Worm (Caenorhabditis elegans) whole organism, late embryonic: ENCODE measurements around the gene pqn-42.

Experiments
- C08G9.2 ChIP-seq: sonication (generic microtip); optimal IDR thresholded peaks from 2 replicates; lab custom pipeline; 2016; ENCODE audit warnings: mild to moderate bottlenecking, missing genetic modification characterization, moderate library complexity, missing compliant biosample characterization
- ama-1 ChIP-seq: fragments of 150-350 bp; optimal IDR thresholded peaks from 2 replicates; lab custom pipeline; 2014
- ceh-34 ChIP-seq: sonication (generic microtip); optimal IDR thresholded peaks from 2 replicates; lab custom pipeline; 2016; ENCODE audit warnings: mild to moderate bottlenecking, missing genetic modification characterization, missing compliant biosample characterization
- ceh-48 ChIP-seq: sonication (generic microtip); optimal IDR thresholded peaks from 2 replicates; lab custom pipeline; 2016; ENCODE audit warnings: missing genetic modification characterization, inconsistent platforms, missing compliant biosample characterization
- dmd-4 ChIP-seq: sonication (generic microtip); optimal IDR thresholded peaks from 2 replicates; lab custom pipeline; 2016; ENCODE audit warnings: borderline replicate concordance, missing genetic modification characterization, missing compliant biosample characterization
- nfya-1 ChIP-seq: sonication (generic microtip); optimal IDR thresholded peaks from 2 replicates; lab custom pipeline; 2017; ENCODE audit warnings: missing genetic modification characterization, mild to moderate bottlenecking, missing compliant biosample characterization, antibody characterized with exemption, moderate library complexity
- nhr-11 ChIP-seq: fragments of 150-350 bp; optimal IDR thresholded peaks from 2 replicates; lab custom pipeline; 2014; ENCODE audit warnings: missing biosample characterization, missing genetic modification characterization
- pha-4 ChIP-seq: fragments of 150-350 bp; optimal IDR thresholded peaks from 2 replicates; lab custom pipeline; 2018; ENCODE audit warnings: missing biosample characterization, missing genetic modification reagents, missing genetic modification characterization
- pqm-1 ChIP-seq: sonication (generic microtip); optimal IDR thresholded peaks from 2 replicates; lab custom pipeline; 2016; ENCODE audit warnings: missing genetic modification characterization, missing compliant biosample characterization
- unc-55 ChIP-seq: sonication (generic microtip); optimal IDR thresholded peaks from 2 replicates; lab custom pipeline; 2017; ENCODE audit warnings: missing biosample characterization, missing genetic modification reagents, missing genetic modification characterization
- unc-86 ChIP-seq: sonication (generic microtip); optimal IDR thresholded peaks from 2 replicates; lab custom pipeline; 2016; ENCODE audit warnings: missing genetic modification characterization, missing compliant biosample characterization

DNA sequence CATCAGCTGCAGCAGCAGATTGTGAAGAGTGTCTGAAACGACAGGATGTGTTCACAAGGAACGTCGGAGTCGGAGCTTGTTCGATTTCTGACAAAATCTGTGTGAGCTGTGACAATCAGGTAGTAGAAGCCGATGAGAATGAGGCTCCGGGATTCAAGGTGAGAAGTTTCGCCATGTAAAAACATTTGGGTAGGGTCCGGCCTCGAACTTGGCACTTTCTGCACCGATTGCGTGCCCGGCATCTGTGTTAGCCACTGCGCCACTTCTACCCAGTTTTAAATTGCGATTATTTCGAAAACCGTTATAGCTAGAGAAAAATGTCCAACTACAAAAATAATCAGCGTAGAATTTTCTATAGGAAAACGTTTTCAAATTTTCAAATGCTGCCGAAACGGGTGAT is 12.1 kb downstream of the pqn-42 start:
- TF ChIP-seq ceh-48 (tag; lab: Kevin White, UChicago) = no peak
- TF ChIP-seq ama-1 (lab: Kevin White, UChicago) = no peak
- TF ChIP-seq pha-4 (tag; lab: Kevin White, UChicago) = no peak
- no peak for TF ChIP-seq ceh-34 (tag; lab: Kevin White, UChicago)
- no peak for TF ChIP-seq unc-86 (tag; lab: Kevin White, UChicago)
- TF ChIP-seq C08G9.2 (tag; lab: Kevin White, UChicago) = no peak
- TF ChIP-seq pqm-1 = no peak
- TF ChIP-seq unc-55 (GFP tag; lab: Kevin White, UChicago) = no peak
- no peak for TF ChIP-seq dmd-4
- TF ChIP-seq nhr-11 (tag; lab: Kevin White, UChicago) = no peak
- TF ChIP-seq nfya-1 = no peak
